Worm (Caenorhabditis elegans) whole organism, young adult: Measurements from ENCODE around the gene H38K22.6.

ENCODE experiments used
- F33H1.4 ChIP-seq: fragments of 200-800 bp; sonication (Bioruptor generic); IDR thresholded peaks from 2 replicates; pipeline ENCODE4 v1.3.6; 2022; ENCODE audit warnings: missing genetic modification reagents, missing genetic modification characterization, missing compliant biosample characterization
- K11D2.4 ChIP-seq: fragments of 200-800 bp; sonication (Bioruptor generic); IDR thresholded peaks from 2 replicates; pipeline ENCODE4 v1.3.6; 2022; ENCODE audit warnings: missing genetic modification reagents, missing genetic modification characterization, missing compliant biosample characterization
- ceh-40 ChIP-seq: fragments of 200-800 bp; sonication (Bioruptor generic); IDR thresholded peaks from 2 replicates; pipeline ENCODE4 v1.3.6; 2022; ENCODE audit warnings: missing genetic modification characterization, missing compliant biosample characterization
- dpl-1 ChIP-seq: fragments of 150-350 bp; optimal IDR thresholded peaks from 2 replicates; lab custom pipeline; 2014; ENCODE audit warnings: missing biosample characterization, missing genetic modification reagents, missing genetic modification characterization
- mcd-1 ChIP-seq: fragments of 200-800 bp; sonication (Bioruptor generic); IDR thresholded peaks from 2 replicates; pipeline ENCODE4 v1.3.6; 2022; ENCODE audit warnings: missing genetic modification reagents, missing genetic modification characterization, missing compliant biosample characterization
- nhr-179 ChIP-seq: sonication (generic microtip); optimal IDR thresholded peaks from 2 replicates; lab custom pipeline; 2016; ENCODE audit warnings: mild to moderate bottlenecking, missing genetic modification characterization, missing compliant biosample characterization
- nhr-27 ChIP-seq: fragments of 200-800 bp; sonication (Bioruptor generic); optimal IDR thresholded peaks from 2 replicates; lab custom pipeline; 2018; ENCODE audit warnings: mild to moderate bottlenecking, missing genetic modification characterization, moderate library complexity, missing compliant biosample characterization
- somi-1 ChIP-seq: fragments of 200-800 bp; sonication (Bioruptor generic); optimal IDR thresholded peaks from 2 replicates; lab custom pipeline; 2018; ENCODE audit warnings: mild to moderate bottlenecking, missing genetic modification characterization, missing compliant biosample characterization
- tbx-9 ChIP-seq: sonication (generic microtip); optimal IDR thresholded peaks from 2 replicates; lab custom pipeline; 2016; ENCODE audit warnings: borderline replicate concordance, missing genetic modification characterization, inconsistent platforms, missing compliant biosample characterization
- unc-130 ChIP-seq: sonication (generic microtip); optimal IDR thresholded peaks from 2 replicates; lab custom pipeline; 2016; ENCODE audit warnings: missing genetic modification reagents, missing genetic modification characterization, missing compliant biosample characterization

DNA sequence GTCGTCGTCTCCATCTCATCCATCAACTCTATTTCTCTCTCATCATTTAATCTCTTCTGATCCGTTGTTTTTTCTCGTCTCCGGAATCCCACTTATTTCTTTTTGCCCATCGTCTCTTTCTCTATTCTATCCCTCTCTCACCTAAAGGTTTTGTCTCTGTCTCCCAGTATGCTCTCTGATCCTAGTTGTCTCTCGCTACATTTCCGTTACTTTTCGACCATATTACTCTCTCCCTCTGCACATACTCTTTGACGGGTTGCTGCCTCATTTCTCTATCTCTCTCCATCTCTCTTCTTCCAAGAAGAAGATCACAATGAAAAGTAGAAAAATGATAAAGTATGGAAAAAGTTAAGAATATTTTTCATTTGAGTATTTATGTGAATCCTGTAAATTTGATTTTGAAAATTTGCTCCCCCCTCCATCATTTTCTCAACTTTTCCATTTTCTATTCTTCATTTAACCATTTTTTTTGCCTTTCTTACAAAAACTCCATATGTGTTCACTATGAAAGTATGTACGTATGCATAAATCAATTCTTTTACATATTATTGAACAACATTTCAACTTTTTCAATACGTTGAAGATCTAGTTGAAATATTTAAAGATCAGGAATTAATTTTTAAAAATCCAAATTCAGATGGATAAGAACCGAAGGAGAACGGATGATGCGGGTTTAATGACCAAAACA is 3.0 kb upstream of the H38K22.6 start, which contains the start of gene tag-131:
- TF ChIP-seq K11D2.4 (GFP tag; lab: Robert Waterston, UW) (no peak), unc-130 (GFP tag; lab: Kevin White, UChicago) (no peak), somi-1 (no peak), F33H1.4 (GFP tag; lab: Robert Waterston, UW) (no peak), tbx-9 (no peak), nhr-179 (tag; lab: Kevin White, UChicago) (no peak), ceh-40 (GFP tag; lab: Robert Waterston, UW) (no peak), nhr-27 (tag; lab: Kevin White, UChicago) (no peak), dpl-1 (GFP tag; lab: Kevin White, UChicago) (no peak), mcd-1 (no peak)
